Fruit fly (Drosophila melanogaster) whole organism, prepupa: Measurements from ENCODE around the gene CG15544.
A peak's percentile ranks its signal among the peaks of the same experiment; 100 is the strongest.

Experiments used
- Blimp-1 ChIP-seq: fragments of 200-800 bp; sonication (Bioruptor generic); optimal IDR thresholded peaks from 3 replicates; lab custom pipeline; 2017; ENCODE audit warnings: missing biosample characterization, missing genetic modification characterization, mild to moderate bottlenecking, moderate library complexity, missing genetic modification reagents
- CG11294 ChIP-seq: fragments of 200-800 bp; sonication (Bioruptor generic); IDR thresholded peaks from 2 replicates; pipeline ENCODE4 v1.3.6; 2022; ENCODE audit warnings: missing biosample characterization, missing genetic modification characterization
- CG11762 ChIP-seq: fragments of 200-800 bp; sonication (Bioruptor generic); optimal IDR thresholded peaks from 3 replicates; lab custom pipeline; 2016; ENCODE audit warnings: missing biosample characterization, missing genetic modification characterization; ENCODE audit not compliant: insufficient read depth
- CG15336 ChIP-seq: fragments of 200-800 bp; sonication (Bioruptor generic); IDR thresholded peaks from 2 replicates; pipeline ENCODE4 v1.3.6; 2022; ENCODE audit warnings: missing biosample characterization, missing genetic modification characterization
- CG1621 ChIP-seq: fragments of 200-800 bp; sonication (Bioruptor generic); optimal IDR thresholded peaks from 3 replicates; lab custom pipeline; 2018; ENCODE audit warnings: missing biosample characterization, mild to moderate bottlenecking, missing genetic modification characterization
- CG16779 ChIP-seq: fragments of 200-800 bp; sonication (Bioruptor generic); optimal IDR thresholded peaks from 3 replicates; lab custom pipeline; 2017; ENCODE audit warnings: missing biosample characterization, mild to moderate bottlenecking, missing genetic modification characterization
- CG3032 ChIP-seq: fragments of 200-800 bp; optimal IDR thresholded peaks from 2 replicates; lab custom pipeline; 2019; ENCODE audit warnings: missing biosample characterization, mild to moderate bottlenecking, missing genetic modification characterization, moderate library complexity
- CG31627 ChIP-seq: fragments of 200-800 bp; sonication (Bioruptor generic); optimal IDR thresholded peaks from 3 replicates; lab custom pipeline; 2016; ENCODE audit warnings: missing biosample characterization, missing genetic modification characterization
- CG32006 ChIP-seq: fragments of 200-800 bp; sonication (Bioruptor generic); optimal IDR thresholded peaks from 3 replicates; lab custom pipeline; 2017; ENCODE audit warnings: missing biosample characterization, mild to moderate bottlenecking, missing genetic modification characterization
- CG34406 ChIP-seq: fragments of 200-800 bp; sonication (Bioruptor generic); optimal IDR thresholded peaks from 3 replicates; lab custom pipeline; 2016; ENCODE audit warnings: missing biosample characterization, missing genetic modification characterization
- CG3919 ChIP-seq: fragments of 200-800 bp; sonication (Bioruptor generic); optimal IDR thresholded peaks from 3 replicates; lab custom pipeline; 2016; ENCODE audit warnings: missing biosample characterization, missing genetic modification characterization
- CG4318 ChIP-seq: fragments of 200-800 bp; sonication (Bioruptor generic); optimal IDR thresholded peaks from 3 replicates; lab custom pipeline; 2017; ENCODE audit warnings: missing biosample characterization, mild to moderate bottlenecking, missing genetic modification characterization
- CG6163 ChIP-seq: fragments of 200-800 bp; sonication (Bioruptor generic); IDR thresholded peaks from 3 replicates; pipeline ENCODE4 v1.3.6; 2022; ENCODE audit warnings: missing biosample characterization, missing genetic modification characterization
- CG6276 ChIP-seq: fragments of 200-800 bp; sonication (Bioruptor generic); optimal IDR thresholded peaks from 2 replicates; lab custom pipeline; 2017; ENCODE audit warnings: missing biosample characterization, mild to moderate bottlenecking, missing genetic modification characterization
- CG6792 ChIP-seq: fragments of 200-800 bp; sonication (Bioruptor generic); optimal IDR thresholded peaks from 3 replicates; lab custom pipeline; 2016; ENCODE audit warnings: missing biosample characterization, missing genetic modification characterization
- CG6808 ChIP-seq: fragments of 200-800 bp; sonication (Bioruptor generic); optimal IDR thresholded peaks from 3 replicates; lab custom pipeline; 2017; ENCODE audit warnings: missing biosample characterization, missing genetic modification characterization, mild to moderate bottlenecking, moderate library complexity, missing genetic modification reagents
- CG6854 ChIP-seq: fragments of 200-800 bp; sonication (Bioruptor generic); optimal IDR thresholded peaks from 2 replicates; lab custom pipeline; 2017; ENCODE audit warnings: missing biosample characterization, mild to moderate bottlenecking, missing genetic modification characterization
- CG8119 ChIP-seq: fragments of 200-800 bp; sonication (Bioruptor generic); IDR thresholded peaks from 3 replicates; pipeline ENCODE4 v1.3.6; 2022; ENCODE audit warnings: missing biosample characterization, missing genetic modification characterization
- CG8319 ChIP-seq: fragments of 200-800 bp; sonication (Bioruptor generic); optimal IDR thresholded peaks from 3 replicates; lab custom pipeline; 2016; ENCODE audit warnings: missing biosample characterization, missing genetic modification characterization
- CG8632 ChIP-seq: fragments of 200-800 bp; sonication (Bioruptor generic); optimal IDR thresholded peaks from 3 replicates; lab custom pipeline; 2016; ENCODE audit warnings: missing biosample characterization, missing genetic modification characterization
- CG9139 ChIP-seq: fragments of 200-800 bp; sonication (Bioruptor generic); optimal IDR thresholded peaks from 3 replicates; lab custom pipeline; 2017; ENCODE audit warnings: missing biosample characterization, mild to moderate bottlenecking, missing genetic modification characterization
- Eip75B ChIP-seq: fragments of 200-800 bp; sonication (Bioruptor generic); optimal IDR thresholded peaks from 3 replicates; lab custom pipeline; 2016; ENCODE audit warnings: missing biosample characterization, missing genetic modification characterization
- Eip78C ChIP-seq: fragments of 200-800 bp; sonication (Bioruptor generic); peaks from one replicate; lab custom pipeline; 2016; ENCODE audit warnings: missing biosample characterization, missing genetic modification characterization
- Eip93F ChIP-seq: fragments of 200-800 bp; sonication (Bioruptor generic); optimal IDR thresholded peaks from 2 replicates; lab custom pipeline; 2016; ENCODE audit warnings: missing biosample characterization, mild to moderate bottlenecking, missing genetic modification characterization
- Ets21C ChIP-seq: fragments of 200-800 bp; sonication (Bioruptor generic); optimal IDR thresholded peaks from 3 replicates; lab custom pipeline; 2016; ENCODE audit warnings: missing biosample characterization, missing genetic modification characterization
- Ets96B ChIP-seq: fragments of 200-800 bp; optimal IDR thresholded peaks from 2 replicates; lab custom pipeline; 2019; ENCODE audit warnings: missing biosample characterization, mild to moderate bottlenecking, missing genetic modification characterization, moderate library complexity
- Gug ChIP-seq: fragments of 200-800 bp; sonication (Bioruptor generic); IDR thresholded peaks from 2 replicates; pipeline ENCODE4 v1.3.6; 2022; ENCODE audit warnings: missing biosample characterization, missing genetic modification characterization
- Hr38 ChIP-seq: sonication (Bioruptor generic); optimal IDR thresholded peaks from 2 replicates; lab custom pipeline; 2016; ENCODE audit warnings: missing biosample characterization, missing genetic modification characterization
- Hr39 ChIP-seq: fragments of 200-800 bp; sonication (Bioruptor generic); optimal IDR thresholded peaks from 2 replicates; lab custom pipeline; 2016; ENCODE audit warnings: missing biosample characterization, missing genetic modification characterization
- Hr4 ChIP-seq: fragments of 200-800 bp; sonication (Bioruptor generic); optimal IDR thresholded peaks from 3 replicates; lab custom pipeline; 2016; ENCODE audit warnings: missing biosample characterization, missing genetic modification characterization
- Lpt ChIP-seq: fragments of 200-800 bp; sonication (Bioruptor generic); optimal IDR thresholded peaks from 3 replicates; lab custom pipeline; 2016; ENCODE audit warnings: missing biosample characterization, missing genetic modification characterization
- Met ChIP-seq: fragments of 200-800 bp; sonication (Bioruptor generic); optimal IDR thresholded peaks from 3 replicates; lab custom pipeline; 2016; ENCODE audit warnings: missing biosample characterization, missing genetic modification characterization
- OdsH ChIP-seq: fragments of 200-800 bp; sonication (Bioruptor generic); optimal IDR thresholded peaks from 3 replicates; lab custom pipeline; 2016; ENCODE audit warnings: missing biosample characterization, missing genetic modification characterization
- Smox ChIP-seq: fragments of 200-800 bp; sonication (Bioruptor generic); optimal IDR thresholded peaks from 3 replicates; lab custom pipeline; 2016; ENCODE audit warnings: missing biosample characterization, missing genetic modification characterization
- Sox102F ChIP-seq: fragments of 200-800 bp; sonication (Bioruptor generic); optimal IDR thresholded peaks from 2 replicates; lab custom pipeline; 2016; ENCODE audit warnings: missing biosample characterization, mild to moderate bottlenecking, missing genetic modification characterization
- Sox15 ChIP-seq: fragments of 200-800 bp; sonication (Bioruptor generic); optimal IDR thresholded peaks from 3 replicates; lab custom pipeline; 2016; ENCODE audit warnings: missing biosample characterization, missing genetic modification characterization
- achi ChIP-seq: fragments of 200-800 bp; sonication (Bioruptor generic); optimal IDR thresholded peaks from 3 replicates; lab custom pipeline; 2016; ENCODE audit warnings: missing biosample characterization, missing genetic modification characterization
- acj6 ChIP-seq: fragments of 200-800 bp; sonication (Bioruptor generic); optimal IDR thresholded peaks from 3 replicates; lab custom pipeline; 2016; ENCODE audit warnings: missing biosample characterization, missing genetic modification characterization
- dac ChIP-seq: fragments of 200-800 bp; sonication (Bioruptor generic); optimal IDR thresholded peaks from 2 replicates; lab custom pipeline; 2017; ENCODE audit warnings: missing biosample characterization, mild to moderate bottlenecking, missing genetic modification characterization
- dsx ChIP-seq: fragments of 200-800 bp; optimal IDR thresholded peaks from 3 replicates; lab custom pipeline; 2019; ENCODE audit warnings: missing biosample characterization, mild to moderate bottlenecking, missing genetic modification characterization, moderate library complexity; ENCODE audit not compliant: poor library complexity, severe bottlenecking
- eg ChIP-seq: fragments of 200-800 bp; sonication (Bioruptor generic); IDR thresholded peaks from 3 replicates; pipeline ENCODE4 v1.3.6; 2022; ENCODE audit warnings: missing biosample characterization, missing genetic modification characterization
- esn ChIP-seq: fragments of 200-800 bp; sonication (Bioruptor generic); optimal IDR thresholded peaks from 2 replicates; lab custom pipeline; 2016; ENCODE audit warnings: missing biosample characterization, mild to moderate bottlenecking, missing genetic modification characterization, moderate library complexity
- fd59A ChIP-seq: fragments of 200-800 bp; sonication (Bioruptor generic); optimal IDR thresholded peaks from 2 replicates; lab custom pipeline; 2017; ENCODE audit warnings: missing biosample characterization, mild to moderate bottlenecking, missing genetic modification characterization, missing genetic modification reagents
- fd85E ChIP-seq: fragments of 200-800 bp; sonication (Bioruptor generic); optimal IDR thresholded peaks from 3 replicates; lab custom pipeline; 2016; ENCODE audit warnings: missing biosample characterization, missing genetic modification characterization
- lz ChIP-seq: fragments of 200-800 bp; sonication (Bioruptor generic); optimal IDR thresholded peaks from 3 replicates; lab custom pipeline; 2016; ENCODE audit warnings: missing biosample characterization, missing genetic modification characterization
- net ChIP-seq: fragments of 200-800 bp; sonication (Bioruptor generic); optimal IDR thresholded peaks from 3 replicates; lab custom pipeline; 2016; ENCODE audit warnings: missing biosample characterization, missing genetic modification characterization
- salr ChIP-seq, 2 experiments: fragments of 200-800 bp; sonication (Bioruptor generic); optimal IDR thresholded peaks; 3 replicates each; lab custom pipeline; 2016 to 2018; ENCODE audit warnings: missing biosample characterization in 2 of 2, missing genetic modification characterization in 2 of 2, mild to moderate bottlenecking in 1 of 2
- ss ChIP-seq, 2 experiments: fragments of 200-800 bp; sonication (Bioruptor generic); optimal IDR thresholded peaks; 2 replicates in 1 of 2; 3 replicates in 1 of 2; lab custom pipeline; 2017 to 2018; ENCODE audit warnings: mild to moderate bottlenecking in 2 of 2, missing biosample characterization in 2 of 2, missing genetic modification characterization in 2 of 2, moderate library complexity in 1 of 2
- svp ChIP-seq: fragments of 200-800 bp; sonication (Bioruptor generic); peaks from one replicate; lab custom pipeline; 2016; ENCODE audit warnings: missing biosample characterization, missing genetic modification characterization
- topi ChIP-seq: fragments of 200-800 bp; sonication (Bioruptor generic); optimal IDR thresholded peaks from 3 replicates; lab custom pipeline; 2016; ENCODE audit warnings: missing biosample characterization, missing genetic modification characterization
- vri ChIP-seq: fragments of 200-800 bp; sonication (Bioruptor generic); optimal IDR thresholded peaks from 3 replicates; lab custom pipeline; 2016; ENCODE audit warnings: missing biosample characterization, mild to moderate bottlenecking, missing genetic modification characterization

Gene CG15544

DNA sequence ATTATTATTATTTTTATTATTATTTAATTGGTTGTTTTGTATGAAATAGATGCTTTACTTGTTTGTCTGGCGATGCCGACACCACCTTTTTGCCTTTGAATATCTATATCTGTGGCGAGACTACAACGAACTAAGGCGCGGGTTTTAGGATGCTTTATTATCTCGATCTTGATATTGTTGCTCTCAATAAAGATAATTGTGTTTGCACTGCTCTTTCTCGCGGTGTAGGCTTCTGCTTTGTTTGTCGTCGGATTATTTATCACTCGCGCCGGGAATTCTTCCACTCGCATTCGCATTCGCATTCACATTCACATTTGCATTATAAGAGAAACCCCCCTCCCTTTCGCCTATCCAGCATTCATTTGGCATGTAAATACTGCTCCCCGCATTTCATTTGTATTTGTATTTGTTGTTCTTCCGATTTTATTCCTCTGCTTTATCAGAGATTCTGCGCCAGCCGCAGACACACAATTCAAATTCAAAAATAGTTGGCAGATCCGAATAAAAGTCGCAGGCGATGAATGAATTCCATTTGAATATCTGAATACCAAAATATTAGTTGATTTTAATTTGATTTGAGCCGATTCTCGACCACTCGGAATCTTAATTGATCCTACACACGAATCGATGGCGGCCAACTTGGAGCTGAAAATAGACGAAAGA is 27.2 kb upstream of the CG15544 start:
- TF ChIP-seq Hr4 (GFP tag; lab: Kevin White, UChicago) (no peak), vri (GFP tag; lab: Kevin White, UChicago) (peak; percentile 49), OdsH (peak; percentile 29), svp (GFP tag; lab: Kevin White, UChicago) (peak; percentile 77), CG15336 (GFP tag; lab: Robert Waterston, UW) (peak; percentile 58), fd59A (GFP tag; lab: Kevin White, UChicago) (peak; percentile 51), CG3919 (GFP tag; lab: Kevin White, UChicago) (peak; percentile 58), CG31627 (GFP tag; lab: Kevin White, UChicago) (peak; percentile 29), Ets21C (no peak), CG6808 (GFP tag; lab: Kevin White, UChicago) (peak; percentile 39), Eip78C (peak; percentile 85), Gug (GFP tag; lab: Robert Waterston, UW) (0 out of 2 replicates have a peak, but pooled peaks have one; percentile 15), CG9139 (peak; percentile 16), ss (GFP tag; optimal IDR thresholded peaks at IDR 0.05; lab: Kevin White, UChicago) (peak; percentile 20 to 26), CG3032 (tag; lab: Kevin White, UChicago) (peak; percentile 57), Smox (GFP tag; lab: Kevin White, UChicago) (peak; percentile 47), net (GFP tag; lab: Kevin White, UChicago) (peak; percentile 52), topi (GFP tag; lab: Kevin White, UChicago) (peak; percentile 51), dac (GFP tag; lab: Kevin White, UChicago) (peak; percentile 24), CG8119 (peak; percentile 42; the same call in 1 of the 3 replicates), CG32006 (GFP tag; lab: Kevin White, UChicago) (peak; percentile 60), Eip93F (no peak), esn (peak; percentile 60), Eip75B (GFP tag; lab: Kevin White, UChicago) (peak; percentile 9), Sox15 (GFP tag; lab: Kevin White, UChicago) (peak; percentile 19), CG34406 (peak; percentile 48), CG6854 (no peak), CG6792 (GFP tag; lab: Kevin White, UChicago) (peak; percentile 59), CG8632 (GFP tag; lab: Kevin White, UChicago) (peak; percentile 52), CG16779 (tag; lab: Kevin White, UChicago) (peak; percentile 42), Sox102F (peak; percentile 48), dsx (GFP tag; lab: Kevin White, UChicago) (peak; percentile 56), CG6276 (peak; percentile 29), CG11762 (no peak), salr (GFP tag; optimal IDR thresholded peaks at IDR 0.05; lab: Kevin White, UChicago) (peak in 1 of 2 experiments; percentile 55), CG11294 (GFP tag; lab: Robert Waterston, UW) (0 out of 2 replicates have a peak, but pooled peaks have one; percentile 15), Hr38 (GFP tag; lab: Kevin White, UChicago) (no peak), CG4318 (GFP tag; lab: Kevin White, UChicago) (no peak), CG6163 (GFP tag; lab: Robert Waterston, UW) (peak; percentile 39; the same call in 1 of the 3 replicates), CG8319 (peak; percentile 45), eg (GFP tag; lab: Robert Waterston, UW) (peak; percentile 56; the same call in 1 of the 3 replicates), lz (peak; percentile 38), Blimp-1 (peak; percentile 28), Hr39 (peak; percentile 35), achi (GFP tag; lab: Kevin White, UChicago) (peak; percentile 47), Lpt (peak; percentile 54), Met (peak; percentile 27), fd85E (no peak), Ets96B (tag; lab: Kevin White, UChicago) (peak; percentile 43), CG1621 (tag; lab: Kevin White, UChicago) (peak; percentile 46), acj6 (GFP tag; lab: Kevin White, UChicago) (peak; percentile 49)
